Worm (Caenorhabditis elegans) whole organism, L1 larva: ENCODE data around the gene vha-13.

ENCODE experiments used
- C04F5.9 ChIP-seq: sonication (generic microtip); optimal IDR thresholded peaks from 2 replicates; lab custom pipeline; 2016; ENCODE audit warnings: missing genetic modification characterization, missing compliant biosample characterization
- C16A3.4 ChIP-seq: fragments of 150-350 bp; optimal IDR thresholded peaks from 2 replicates; lab custom pipeline; 2014; ENCODE audit warnings: missing biosample characterization, missing genetic modification characterization
- aha-1 ChIP-seq: fragments of 150-350 bp; optimal IDR thresholded peaks from 2 replicates; lab custom pipeline; 2014; ENCODE audit warnings: missing biosample characterization, missing genetic modification characterization
- aly-2 ChIP-seq: fragments of 150-350 bp; optimal IDR thresholded peaks from 2 replicates; lab custom pipeline; 2014; ENCODE audit warnings: missing biosample characterization, missing genetic modification characterization
- ama-1 ChIP-seq: fragments of 150-350 bp; optimal IDR thresholded peaks from 2 replicates; lab custom pipeline; 2014
- ceh-8 ChIP-seq: fragments of 200-800 bp; sonication (Bioruptor generic); optimal IDR thresholded peaks from 2 replicates; lab custom pipeline; 2018; ENCODE audit warnings: mild to moderate bottlenecking, missing genetic modification characterization, moderate library complexity, missing compliant biosample characterization
- ceh-82 ChIP-seq, 3 experiments: fragments of 150-350 bp in 1 of 3; sonication (generic microtip) in 2 of 3; optimal IDR thresholded peaks; 2 replicates each; lab custom pipeline; 2014 to 2017; ENCODE audit warnings: missing biosample characterization in 3 of 3, missing genetic modification characterization in 3 of 3
- dpl-1 ChIP-seq, 3 experiments: fragments of 150-350 bp in 2 of 3; sonication (generic microtip) in 1 of 3; optimal IDR thresholded peaks; 2 replicates each; lab custom pipeline; 2014 to 2017; ENCODE audit warnings: missing biosample characterization in 3 of 3, missing genetic modification characterization in 3 of 3, missing genetic modification reagents in 3 of 3
- dsc-1 ChIP-seq: sonication (generic microtip); optimal IDR thresholded peaks from 2 replicates; lab custom pipeline; 2016; ENCODE audit warnings: mild to moderate bottlenecking, missing genetic modification characterization, missing compliant biosample characterization
- efl-1 ChIP-seq, 4 experiments: fragments of 150-350 bp; optimal IDR thresholded peaks in 3 of 4; peaks in 1 of 4; 1 replicate in 1 of 4; 2 replicates in 3 of 4; lab custom pipeline; 2014; ENCODE audit warnings: missing biosample characterization in 2 of 4, missing genetic modification characterization in 2 of 4, missing genetic modification reagents in 2 of 4
- efl-3 ChIP-seq: fragments of 200-800 bp; sonication (Bioruptor generic); optimal IDR thresholded peaks from 2 replicates; lab custom pipeline; 2018; ENCODE audit warnings: mild to moderate bottlenecking, missing genetic modification characterization, missing compliant biosample characterization
- elt-2 ChIP-seq: sonication (generic microtip); optimal IDR thresholded peaks from 2 replicates; lab custom pipeline; 2016; ENCODE audit warnings: missing genetic modification characterization, mild to moderate bottlenecking, inconsistent platforms, missing compliant biosample characterization, missing genetic modification reagents
- elt-3 ChIP-seq, 6 experiments: fragments of 150-350 bp in 1 of 6; sonication (generic microtip); optimal IDR thresholded peaks; 2 replicates each; lab custom pipeline; 2017 to 2018; ENCODE audit warnings: missing biosample characterization in 6 of 6, missing genetic modification characterization in 6 of 6, inconsistent platforms in 1 of 6
- ets-5 ChIP-seq: fragments of 200-800 bp; sonication (Bioruptor generic); IDR thresholded peaks from 2 replicates; pipeline ENCODE4 v1.3.6; 2022; ENCODE audit warnings: missing genetic modification characterization, missing compliant biosample characterization
- fos-1 ChIP-seq: fragments of 150-350 bp; optimal IDR thresholded peaks from 2 replicates; lab custom pipeline; 2014; ENCODE audit warnings: missing biosample characterization, missing genetic modification characterization
- hlh-4 ChIP-seq: sonication (generic microtip); optimal IDR thresholded peaks from 2 replicates; lab custom pipeline; 2016; ENCODE audit warnings: mild to moderate bottlenecking, missing genetic modification characterization, missing compliant biosample characterization
- hpl-2 ChIP-seq: fragments of 150-350 bp; optimal IDR thresholded peaks from 2 replicates; lab custom pipeline; 2014; ENCODE audit warnings: missing biosample characterization, missing genetic modification reagents, missing genetic modification characterization
- irx-1 ChIP-seq: sonication (generic microtip); optimal IDR thresholded peaks from 2 replicates; lab custom pipeline; 2016; ENCODE audit warnings: missing genetic modification characterization, missing compliant biosample characterization
- jun-1 ChIP-seq: fragments of 150-350 bp; optimal IDR thresholded peaks from 2 replicates; lab custom pipeline; 2014; ENCODE audit warnings: missing biosample characterization, missing genetic modification reagents, missing genetic modification characterization
- lin-35 ChIP-seq, 2 experiments: fragments of 150-350 bp; optimal IDR thresholded peaks; 2 replicates each; lab custom pipeline; 2014; ENCODE audit warnings: missing biosample characterization in 2 of 2, missing genetic modification characterization in 2 of 2, missing genetic modification reagents in 2 of 2
- lin-39 ChIP-seq: fragments of 150-350 bp; optimal IDR thresholded peaks from 2 replicates; lab custom pipeline; 2014; ENCODE audit warnings: missing biosample characterization, missing genetic modification reagents, missing genetic modification characterization
- lir-3 ChIP-seq: sonication (generic microtip); optimal IDR thresholded peaks from 2 replicates; lab custom pipeline; 2016; ENCODE audit warnings: mild to moderate bottlenecking, missing genetic modification characterization, moderate library complexity, missing compliant biosample characterization; ENCODE audit not compliant: poor library complexity
- lsy-2 ChIP-seq, 2 experiments: fragments of 150-350 bp; optimal IDR thresholded peaks; 2 replicates each; lab custom pipeline; 2014; ENCODE audit warnings: missing biosample characterization in 2 of 2, missing genetic modification characterization in 2 of 2
- mab-9 ChIP-seq: fragments of 200-800 bp; sonication (Bioruptor generic); IDR thresholded peaks from 2 replicates; pipeline ENCODE4 v1.3.6; 2022; ENCODE audit warnings: missing genetic modification reagents, missing genetic modification characterization, missing compliant biosample characterization
- mep-1 ChIP-seq: fragments of 150-350 bp; optimal IDR thresholded peaks from 2 replicates; lab custom pipeline; 2014; ENCODE audit warnings: missing biosample characterization, missing genetic modification characterization
- nhr-11 ChIP-seq: fragments of 150-350 bp; optimal IDR thresholded peaks from 2 replicates; lab custom pipeline; 2014; ENCODE audit warnings: missing biosample characterization, missing genetic modification characterization
- nhr-12 ChIP-seq: sonication (generic microtip); optimal IDR thresholded peaks from 2 replicates; lab custom pipeline; 2017; ENCODE audit warnings: missing biosample characterization, missing genetic modification characterization
- nhr-20 ChIP-seq: sonication (generic microtip); optimal IDR thresholded peaks from 2 replicates; lab custom pipeline; 2016; ENCODE audit warnings: mild to moderate bottlenecking, missing genetic modification characterization, missing compliant biosample characterization
- nhr-237 ChIP-seq: fragments of 150-350 bp; optimal IDR thresholded peaks from 2 replicates; lab custom pipeline; 2014; ENCODE audit warnings: missing biosample characterization, missing genetic modification characterization
- nhr-47 ChIP-seq: sonication (generic microtip); optimal IDR thresholded peaks from 2 replicates; lab custom pipeline; 2016; ENCODE audit warnings: mild to moderate bottlenecking, missing genetic modification characterization, moderate library complexity, missing compliant biosample characterization
- nhr-71 ChIP-seq: sonication (generic microtip); optimal IDR thresholded peaks from 2 replicates; lab custom pipeline; 2016; ENCODE audit warnings: mild to moderate bottlenecking, missing genetic modification characterization, moderate library complexity, missing compliant biosample characterization
- nhr-76 ChIP-seq: sonication (generic microtip); optimal IDR thresholded peaks from 2 replicates; lab custom pipeline; 2017; ENCODE audit warnings: missing biosample characterization, missing genetic modification characterization
- nhr-77 ChIP-seq: fragments of 150-350 bp; optimal IDR thresholded peaks from 2 replicates; lab custom pipeline; 2014; ENCODE audit warnings: missing biosample characterization, missing genetic modification characterization
- pag-3 ChIP-seq: sonication (generic microtip); optimal IDR thresholded peaks from 2 replicates; lab custom pipeline; 2017; ENCODE audit warnings: missing genetic modification characterization, mild to moderate bottlenecking, missing compliant biosample characterization, antibody characterized with exemption, borderline replicate concordance; ENCODE audit not compliant: insufficient read depth
- pax-3 ChIP-seq: fragments of 200-800 bp; sonication (Bioruptor generic); optimal IDR thresholded peaks from 2 replicates; lab custom pipeline; 2018; ENCODE audit warnings: mild to moderate bottlenecking, missing genetic modification characterization, moderate library complexity, missing compliant biosample characterization
- pqm-1 ChIP-seq: sonication (generic microtip); optimal IDR thresholded peaks from 3 replicates; lab custom pipeline; 2017; ENCODE audit warnings: missing biosample characterization, missing genetic modification characterization
- rnt-1 ChIP-seq: sonication (generic microtip); optimal IDR thresholded peaks from 2 replicates; lab custom pipeline; 2016; ENCODE audit warnings: mild to moderate bottlenecking, missing genetic modification characterization, moderate library complexity, missing compliant biosample characterization
- skn-1 ChIP-seq: fragments of 150-350 bp; optimal IDR thresholded peaks from 2 replicates; lab custom pipeline; 2014; ENCODE audit warnings: missing biosample characterization, missing genetic modification characterization
- snpc-4 ChIP-seq: fragments of 150-350 bp; optimal IDR thresholded peaks from 2 replicates; lab custom pipeline; 2014; ENCODE audit warnings: missing biosample characterization, missing genetic modification characterization
- sptf-1 ChIP-seq: fragments of 150-350 bp; optimal IDR thresholded peaks from 2 replicates; lab custom pipeline; 2014; ENCODE audit warnings: missing biosample characterization, missing genetic modification characterization
- sup-37 ChIP-seq: fragments of 200-800 bp; sonication (Bioruptor generic); optimal IDR thresholded peaks from 2 replicates; lab custom pipeline; 2018; ENCODE audit warnings: mild to moderate bottlenecking, missing genetic modification characterization, missing compliant biosample characterization
- tbx-2 ChIP-seq: sonication (generic microtip); optimal IDR thresholded peaks from 2 replicates; lab custom pipeline; 2016; ENCODE audit warnings: missing genetic modification characterization, missing compliant biosample characterization
- unc-130 ChIP-seq: fragments of 150-350 bp; optimal IDR thresholded peaks from 2 replicates; lab custom pipeline; 2017; ENCODE audit warnings: missing biosample characterization, missing genetic modification characterization, inconsistent platforms
- unc-62 ChIP-seq: fragments of 150-350 bp; optimal IDR thresholded peaks from 2 replicates; lab custom pipeline; 2014; ENCODE audit warnings: missing biosample characterization, missing genetic modification reagents, missing genetic modification characterization
- xbp-1 ChIP-seq: sonication (generic microtip); optimal IDR thresholded peaks from 2 replicates; lab custom pipeline; 2016; ENCODE audit warnings: missing genetic modification characterization, missing compliant biosample characterization
- zip-4 ChIP-seq: fragments of 200-800 bp; sonication (Bioruptor generic); optimal IDR thresholded peaks from 2 replicates; lab custom pipeline; 2018; ENCODE audit warnings: mild to moderate bottlenecking, missing genetic modification characterization, moderate library complexity, missing compliant biosample characterization
- ztf-11 ChIP-seq, 2 experiments: sonication (generic microtip); optimal IDR thresholded peaks; 2 replicates each; lab custom pipeline; 2016 to 2017; ENCODE audit warnings: missing genetic modification characterization in 2 of 2, missing biosample characterization in 1 of 2, missing compliant biosample characterization in 1 of 2
- ztf-4 ChIP-seq: fragments of 150-350 bp; optimal IDR thresholded peaks from 2 replicates; lab custom pipeline; 2014; ENCODE audit warnings: missing biosample characterization, missing genetic modification characterization

The vha-13 gene

DNA sequence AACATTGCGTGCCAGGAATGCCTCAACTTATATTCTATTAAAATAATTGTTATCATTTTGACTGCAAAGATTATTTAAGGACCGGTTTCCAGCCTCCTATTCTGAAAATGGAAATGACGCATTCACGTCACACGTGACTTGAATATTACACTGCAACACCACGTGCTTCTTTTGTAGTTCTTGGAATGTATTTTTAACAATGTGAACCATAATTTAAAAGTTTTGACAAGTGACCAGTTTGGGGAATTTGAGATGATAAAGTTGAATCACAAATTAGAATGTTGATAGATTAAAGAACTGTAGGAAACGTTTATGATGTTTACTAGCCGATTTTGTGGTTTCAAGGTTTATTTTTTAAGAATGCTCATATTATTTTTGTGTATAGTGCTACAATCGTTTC lies 9.8 kb upstream of the vha-13 start, which contains the start of gene F47B8.10:
Gene F47B8.10, plus strand, starts transcription at position 301 of the 400 bp plus-strand sequence.
- TF ChIP-seq lin-35 (GFP tag; optimal IDR thresholded peaks at IDR 0.05; lab: Kevin White, UChicago) (peak in 1 of 2 experiments; percentile 34), ztf-4 (tag; lab: Kevin White, UChicago) (no peak), efl-1 (optimal IDR thresholded peaks at IDR 0.05; lab: Kevin White, UChicago) (no peak), efl-1 (GFP tag; optimal IDR thresholded peaks at IDR 0.05 in 1 of 2; lab: Kevin White, UChicago) (peak in 1 of 2 experiments; percentile 14)

DNA sequence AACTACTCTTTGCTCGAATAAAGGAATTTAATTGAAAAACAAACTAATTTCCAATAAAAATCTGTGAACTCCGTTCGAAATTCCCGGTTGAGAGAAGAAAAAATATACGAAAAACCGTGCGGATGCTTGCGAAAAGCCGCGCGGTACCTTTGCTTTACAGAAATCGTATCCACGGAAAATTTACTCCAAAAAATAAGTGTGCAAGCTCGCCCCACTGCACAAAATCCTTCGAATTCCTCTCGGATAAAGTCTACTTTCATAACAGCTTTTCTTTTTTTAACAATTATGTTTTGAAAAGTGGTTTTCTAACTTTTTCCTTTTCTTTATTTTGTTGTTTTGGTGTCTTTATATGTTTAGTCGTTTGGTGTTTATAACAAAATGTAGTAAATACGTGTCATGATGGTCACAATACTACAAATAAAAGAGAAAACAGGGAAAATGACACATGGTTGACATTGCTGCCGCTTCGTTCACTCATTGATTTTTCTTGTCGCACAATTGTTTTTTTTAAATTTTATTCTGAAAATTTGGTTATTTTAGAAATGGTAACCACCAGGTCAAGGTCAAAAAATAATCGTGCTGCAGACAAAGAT lies 4.2 kb upstream of the vha-13 start, which contains the start of gene cept-2:
Gene cept-2, plus strand, starts transcription at position 533 of the 593 bp plus-strand sequence.
- peak; percentile 33 for TF ChIP-seq sup-37 (GFP tag; lab: Kevin White, UChicago)
- no peak for TF ChIP-seq nhr-76 (tag; lab: Kevin White, UChicago)
- peak; percentile 97 for TF ChIP-seq nhr-20 (tag; lab: Kevin White, UChicago)
- no peak for TF ChIP-seq unc-62
- TF ChIP-seq elt-2 (tag; lab: Kevin White, UChicago), result peak; percentile 46
- TF ChIP-seq nhr-47, result peak; percentile 96
- peak; percentile 84 for TF ChIP-seq jun-1 (tag; lab: Kevin White, UChicago)
- TF ChIP-seq dsc-1, result peak; percentile 94
- peak; percentile 70 for TF ChIP-seq lin-39 (tag; lab: Kevin White, UChicago)
- peak; percentile 81 for TF ChIP-seq mab-9 (GFP tag; lab: Robert Waterston, UW)
- TF ChIP-seq C16A3.4 (tag; lab: Kevin White, UChicago), result peak; percentile 98
- no peak for TF ChIP-seq nhr-12 (tag; lab: Kevin White, UChicago)
- peak; percentile 91 to 93 for TF ChIP-seq efl-1 (optimal IDR thresholded peaks at IDR 0.05; lab: Kevin White, UChicago)
- peak; percentile 85 to 98 for TF ChIP-seq efl-1 (GFP tag; optimal IDR thresholded peaks at IDR 0.05 in 1 of 2; lab: Kevin White, UChicago)
- peak; percentile 68 for TF ChIP-seq hpl-2 (GFP tag; lab: Kevin White, UChicago)
- TF ChIP-seq sptf-1 (tag; lab: Kevin White, UChicago), result no peak
- TF ChIP-seq snpc-4 (tag; lab: Kevin White, UChicago), result peak; percentile 89
- TF ChIP-seq zip-4 (GFP tag; lab: Kevin White, UChicago), result peak; percentile 66
- TF ChIP-seq aly-2 (tag; lab: Kevin White, UChicago), result peak; percentile 78
- peak in 3 of 6 experiments; percentile 37 to 93 (median 76) for TF ChIP-seq elt-3 (tag; optimal IDR thresholded peaks at IDR 0.05; lab: Kevin White, UChicago)
- no peak for TF ChIP-seq pqm-1 (tag; lab: Kevin White, UChicago)
- TF ChIP-seq efl-3, result peak; percentile 31
- peak; percentile 80 for TF ChIP-seq C04F5.9
- TF ChIP-seq irx-1, result peak; percentile 82
- TF ChIP-seq ets-5, result no peak
- TF ChIP-seq nhr-11 (tag; lab: Kevin White, UChicago), result peak; percentile 75
- TF ChIP-seq ceh-8 (GFP tag; lab: Kevin White, UChicago), result peak; percentile 84
- TF ChIP-seq fos-1 (tag; lab: Kevin White, UChicago), result peak; percentile 71
- peak; percentile 97 for TF ChIP-seq nhr-71 (tag; lab: Kevin White, UChicago)
- TF ChIP-seq lir-3, result peak; percentile 93
- TF ChIP-seq ama-1 (lab: Kevin White, UChicago), result peak; percentile 52
- peak; percentile 95 for TF ChIP-seq skn-1 (tag; lab: Kevin White, UChicago)
- peak; percentile 86 to 89 (median 87) for TF ChIP-seq dpl-1 (GFP tag; optimal IDR thresholded peaks at IDR 0.05; lab: Kevin White, UChicago)
- TF ChIP-seq ztf-11 (tag; optimal IDR thresholded peaks at IDR 0.05; lab: Kevin White, UChicago), result peak in 1 of 2 experiments; percentile 91
- TF ChIP-seq lsy-2 (tag; optimal IDR thresholded peaks at IDR 0.05; lab: Kevin White, UChicago), result peak; percentile 93 to 96
- TF ChIP-seq nhr-237, result peak; percentile 60
- TF ChIP-seq hlh-4, result no peak
- peak; percentile 93 for TF ChIP-seq xbp-1 (tag; lab: Kevin White, UChicago)
- peak; percentile 82 for TF ChIP-seq pag-3 (tag; lab: Kevin White, UChicago)
- TF ChIP-seq mep-1, result peak; percentile 94
- TF ChIP-seq aha-1 (tag; lab: Kevin White, UChicago), result peak; percentile 9
- TF ChIP-seq pax-3, result peak; percentile 99
- TF ChIP-seq tbx-2 (tag; lab: Kevin White, UChicago), result peak; percentile 94
- TF ChIP-seq lin-35 (GFP tag; optimal IDR thresholded peaks at IDR 0.05; lab: Kevin White, UChicago), result peak; percentile 87 to 88
- TF ChIP-seq ceh-82 (tag; optimal IDR thresholded peaks at IDR 0.05; lab: Kevin White, UChicago), result peak; percentile 84 to 95 (median 94)
- TF ChIP-seq unc-130, result peak; percentile 66
- TF ChIP-seq rnt-1 (tag; lab: Kevin White, UChicago), result peak; percentile 98
- TF ChIP-seq nhr-77 (tag; lab: Kevin White, UChicago), result peak; percentile 92
